Fruit fly (Drosophila melanogaster): ENCODE results near the gene sd.

The sd gene

dm6 chrX:15788235-15789187 is 15.7 kb upstream of the sd start, which contains the start of gene Rhp (continued):
- TF ChIP-seq CG4282 (GFP tag; optimal IDR thresholded peaks at IDR 0.05) (no peak), CG1603 (tag; optimal IDR thresholded peaks at IDR 0.05) (peak; percentile 73), sc (optimal IDR thresholded peaks at IDR 0.05) (no peak), sc (GFP tag; optimal IDR thresholded peaks at IDR 0.05) (no peak), sug (tag; optimal IDR thresholded peaks at IDR 0.05) (no peak), CG6254 (GFP tag; optimal IDR thresholded peaks at IDR 0.05) (peak; percentile 6), ap (GFP tag; IDR thresholded peaks at IDR 0.05) (no peak), CG15073 (GFP tag; optimal IDR thresholded peaks at IDR 0.05) (no peak), vnd (GFP tag; IDR thresholded peaks at IDR 0.05; ENCODE audit: partially characterized antibody) (no peak), caup (GFP tag; optimal IDR thresholded peaks at IDR 0.05; ENCODE audit: severe bottlenecking) (peak; percentile 31), ato (GFP tag; IDR thresholded peaks at IDR 0.05; ENCODE audit: partially characterized antibody) (no peak), CG18599 (GFP tag; optimal IDR thresholded peaks at IDR 0.05) (no peak), CG9609 (GFP tag; optimal IDR thresholded peaks at IDR 0.05) (no peak), psq (GFP tag; optimal IDR thresholded peaks at IDR 0.05) (no peak), CG11696 (GFP tag; IDR thresholded peaks at IDR 0.05) (no peak), Gug (GFP tag; IDR thresholded peaks at IDR 0.05) (no peak), aop (GFP tag; IDR thresholded peaks at IDR 0.05) (no peak), Hsf (GFP tag; optimal IDR thresholded peaks at IDR 0.05) (no peak), hb (GFP tag; IDR thresholded peaks at IDR 0.05; ENCODE audit: partially characterized antibody) (no peak), gro (GFP tag; optimal IDR thresholded peaks at IDR 0.05) (no peak), CG7839 (tag; optimal IDR thresholded peaks at IDR 0.05) (no peak), Antp (GFP tag; optimal IDR thresholded peaks at IDR 0.05) (no peak), B-H2 (GFP tag; optimal IDR thresholded peaks at IDR 0.05) (peak; percentile 7), nom (GFP tag; optimal IDR thresholded peaks at IDR 0.05) (peak; percentile 90), CG30020 (tag; optimal IDR thresholded peaks at IDR 0.05) (no peak), ash1 (GFP tag; optimal IDR thresholded peaks at IDR 0.05) (no peak), CG13894 (tag; optimal IDR thresholded peaks at IDR 0.05) (no peak), tx (GFP tag; optimal IDR thresholded peaks at IDR 0.05) (no peak), sima (GFP tag; optimal IDR thresholded peaks at IDR 0.05) (no peak), CG15696 (tag; optimal IDR thresholded peaks at IDR 0.05) (peak; percentile 75), ranshi (GFP tag; IDR thresholded peaks at IDR 0.05) (no peak), HmgD (GFP tag; optimal IDR thresholded peaks at IDR 0.05) (no peak), NC2β (GFP tag; optimal IDR thresholded peaks at IDR 0.05) (no peak), nau (GFP tag; optimal IDR thresholded peaks at IDR 0.05) (no peak), CG10267 (tag; optimal IDR thresholded peaks at IDR 0.05) (no peak), CG1529 (GFP tag; optimal IDR thresholded peaks at IDR 0.05) (peak; percentile 51), gem (tag; optimal IDR thresholded peaks at IDR 0.05) (peak; percentile 68), CG7745 (tag; optimal IDR thresholded peaks at IDR 0.05) (no peak), CG34224 (GFP tag; IDR thresholded peaks at IDR 0.05; ENCODE audit: partially characterized antibody) (peak; percentile 27; the same call in 1 of the 3 replicates), CG10147 (GFP tag; optimal IDR thresholded peaks at IDR 0.05) (no peak), Atf6 (GFP tag; IDR thresholded peaks at IDR 0.05) (no peak), CG14860 (GFP tag; IDR thresholded peaks at IDR 0.05; ENCODE audit: partially characterized antibody) (no peak), CG31224 (GFP tag; IDR thresholded peaks at IDR 0.05) (no peak), HLH4C (GFP tag; IDR thresholded peaks at IDR 0.05; ENCODE audit: partially characterized antibody) (peak; percentile 23; the same call in 1 of the 3 replicates), CG12236 (GFP tag; optimal IDR thresholded peaks at IDR 0.05) (no peak), CG11247 (GFP tag; IDR thresholded peaks at IDR 0.05) (no peak), Oaz (GFP tag; IDR thresholded peaks at IDR 0.05) (no peak), NfI (GFP tag; optimal IDR thresholded peaks at IDR 0.05) (peak; percentile 0)
